Worm (Caenorhabditis elegans): ENCODE results near the gene usp-33.

DNA sequence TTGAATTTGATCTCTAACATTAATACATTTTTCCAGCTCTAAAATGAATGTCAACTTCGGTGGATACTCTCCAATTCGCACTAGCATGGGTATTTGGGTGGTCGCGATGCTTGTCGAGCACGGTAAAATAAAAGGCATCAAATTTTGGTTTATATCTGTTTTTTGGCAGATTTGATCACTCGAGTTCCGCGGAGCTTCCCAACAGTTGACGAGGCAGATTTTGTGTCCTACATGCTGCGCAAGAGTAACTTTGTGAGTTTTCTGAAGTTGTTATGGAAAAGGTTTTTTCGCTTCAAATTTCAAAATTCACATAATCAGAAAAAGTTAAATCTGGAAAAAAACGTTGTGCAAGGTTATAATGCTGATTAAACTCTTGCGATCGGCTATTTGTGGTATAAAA is 50.2 kb downstream of the usp-33 start:
- TF ChIP-seq dao-5 (tag; optimal IDR thresholded peaks at IDR 0.05) = no peak
- no peak for TF ChIP-seq him-1 (tag; optimal IDR thresholded peaks at IDR 0.05)
- TF ChIP-seq W03F9.2 (tag; optimal IDR thresholded peaks at IDR 0.05) = no peak

Measured in whole organism, L4/young adult.